Fruit fly (Drosophila melanogaster): ENCODE data around the gene CG1307.

DNA sequence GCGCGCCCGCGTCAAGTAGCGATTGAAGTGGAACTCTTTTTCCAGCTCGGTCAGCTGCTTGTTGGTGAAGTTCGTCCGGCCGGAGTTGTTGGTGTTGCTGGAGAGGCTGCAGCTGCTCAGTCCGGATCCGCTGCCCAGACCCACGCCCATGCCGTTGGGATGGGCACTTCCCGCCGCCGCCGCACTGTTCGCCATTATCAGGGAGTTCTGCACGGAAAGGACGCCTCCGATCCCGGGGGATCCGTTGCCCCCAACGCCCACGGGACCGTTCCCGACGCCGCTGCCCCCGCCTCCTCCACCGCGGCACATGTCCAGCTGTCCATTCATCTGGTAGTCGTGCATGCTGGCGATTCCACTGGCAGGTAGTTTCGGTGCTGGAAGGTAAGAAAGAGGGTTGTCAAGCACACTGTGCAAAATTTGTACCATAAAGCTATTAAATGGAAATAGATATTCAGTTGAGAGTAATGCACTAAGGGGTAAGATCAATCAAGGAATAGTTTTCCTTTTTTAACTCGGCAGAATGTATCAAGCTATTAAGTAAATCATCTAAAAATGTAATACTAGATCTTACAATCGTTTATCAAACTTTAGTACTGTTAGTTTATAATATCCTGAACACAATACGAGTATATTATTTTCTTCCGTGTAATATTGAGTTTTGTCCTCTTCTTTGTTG is 5.5 kb upstream of the CG1307 start:
- no peak for TF ChIP-seq Gug (GFP tag; IDR thresholded peaks at IDR 0.05)
- no peak for TF ChIP-seq Blimp-1 (GFP tag; optimal IDR thresholded peaks at IDR 0.05)
- TF ChIP-seq eg (GFP tag; IDR thresholded peaks at IDR 0.05): no peak
- TF ChIP-seq CG16779 (tag; optimal IDR thresholded peaks at IDR 0.05): no peak
- no peak for TF ChIP-seq CG11294 (GFP tag; IDR thresholded peaks at IDR 0.05)
- TF ChIP-seq Ets21C (GFP tag; optimal IDR thresholded peaks at IDR 0.05): no peak
- TF ChIP-seq CG9139 (GFP tag; optimal IDR thresholded peaks at IDR 0.05): no peak
- TF ChIP-seq Met (GFP tag; optimal IDR thresholded peaks at IDR 0.05): no peak
- TF ChIP-seq CG6854 (GFP tag; optimal IDR thresholded peaks at IDR 0.05): no peak
- TF ChIP-seq Lpt (GFP tag; optimal IDR thresholded peaks at IDR 0.05): no peak
- TF ChIP-seq CG6276 (GFP tag; optimal IDR thresholded peaks at IDR 0.05): no peak
- no peak for TF ChIP-seq fkh (GFP tag; optimal IDR thresholded peaks at IDR 0.05)
- no peak for TF ChIP-seq CG3919 (GFP tag; optimal IDR thresholded peaks at IDR 0.05)
- TF ChIP-seq OdsH (GFP tag; optimal IDR thresholded peaks at IDR 0.05): no peak

Data from whole organism, prepupa.